Fruit fly (Drosophila melanogaster) whole organism, embryonic: ENCODE data around the gene heph.

ENCODE experiments used
- Atf3 ChIP-seq: fragments of 200-800 bp; sonication (Bioruptor generic); optimal IDR thresholded peaks from 3 replicates; lab custom pipeline; 2016; ENCODE audit warnings: missing biosample characterization, missing genetic modification characterization
- CG10959 ChIP-seq: fragments of 200-800 bp; sonication (Bioruptor generic); IDR thresholded peaks from 2 replicates; pipeline ENCODE4 v1.3.6; 2022; ENCODE audit warnings: missing biosample characterization, missing genetic modification characterization
- CG10979 ChIP-seq: fragments of 200-800 bp; sonication (Bioruptor generic); optimal IDR thresholded peaks from 2 replicates; lab custom pipeline; 2018; ENCODE audit warnings: missing biosample characterization, mild to moderate bottlenecking, missing genetic modification characterization, moderate library complexity
- CG11504 ChIP-seq: fragments of 200-800 bp; sonication (Bioruptor generic); optimal IDR thresholded peaks from 3 replicates; lab custom pipeline; 2019; ENCODE audit warnings: missing biosample characterization, mild to moderate bottlenecking, missing genetic modification characterization, moderate library complexity
- CG12744 ChIP-seq: fragments of 200-800 bp; sonication (Bioruptor generic); optimal IDR thresholded peaks from 2 replicates; lab custom pipeline; 2016; ENCODE audit warnings: missing biosample characterization, missing genetic modification characterization
- CG13775 ChIP-seq: fragments of 200-800 bp; sonication (Bioruptor generic); optimal IDR thresholded peaks from 3 replicates; lab custom pipeline; 2017; ENCODE audit warnings: missing biosample characterization, mild to moderate bottlenecking, missing genetic modification characterization
- CG1529 ChIP-seq: fragments of 200-800 bp; sonication (Bioruptor generic); optimal IDR thresholded peaks from 3 replicates; lab custom pipeline; 2018; ENCODE audit warnings: missing biosample characterization, missing genetic modification characterization
- CG17802 ChIP-seq: fragments of 200-800 bp; sonication (Bioruptor generic); optimal IDR thresholded peaks from 2 replicates; lab custom pipeline; 2018; ENCODE audit warnings: missing biosample characterization, mild to moderate bottlenecking, missing genetic modification characterization, moderate library complexity
- CG2199 ChIP-seq: fragments of 200-800 bp; sonication (Bioruptor generic); IDR thresholded peaks from 3 replicates; pipeline ENCODE4 v1.3.6; 2022; ENCODE audit warnings: missing biosample characterization, missing genetic modification characterization
- CG2678 ChIP-seq: fragments of 200-800 bp; sonication (Bioruptor generic); optimal IDR thresholded peaks from 3 replicates; lab custom pipeline; 2019; ENCODE audit warnings: missing biosample characterization, mild to moderate bottlenecking, missing genetic modification characterization, moderate library complexity
- CG31441 ChIP-seq: fragments of 200-800 bp; sonication (Bioruptor generic); IDR thresholded peaks from 2 replicates; pipeline ENCODE4 v1.3.6; 2022; ENCODE audit warnings: missing biosample characterization, missing genetic modification characterization
- CG6683 ChIP-seq: fragments of 200-800 bp; sonication (Bioruptor generic); optimal IDR thresholded peaks from 2 replicates; lab custom pipeline; 2017; ENCODE audit warnings: missing biosample characterization, mild to moderate bottlenecking, missing genetic modification characterization, missing genetic modification reagents
- CG7556 ChIP-seq: fragments of 200-800 bp; sonication (Bioruptor generic); optimal IDR thresholded peaks from 2 replicates; lab custom pipeline; 2017; ENCODE audit warnings: missing biosample characterization, mild to moderate bottlenecking, missing genetic modification characterization
- CG7963 ChIP-seq: fragments of 200-800 bp; sonication (Bioruptor generic); IDR thresholded peaks from 3 replicates; pipeline ENCODE4 v1.3.6; 2022; ENCODE audit warnings: missing biosample characterization, missing genetic modification characterization; ENCODE audit not compliant: partially characterized antibody
- CG7987 ChIP-seq: fragments of 200-800 bp; sonication (Bioruptor generic); optimal IDR thresholded peaks from 2 replicates; lab custom pipeline; 2018; ENCODE audit warnings: missing biosample characterization, mild to moderate bottlenecking, missing genetic modification characterization, moderate library complexity
- CG8089 ChIP-seq: fragments of 200-800 bp; sonication (Bioruptor generic); optimal IDR thresholded peaks from 3 replicates; lab custom pipeline; 2016; ENCODE audit warnings: missing biosample characterization, missing genetic modification characterization
- CG9437 ChIP-seq: fragments of 200-800 bp; sonication (Bioruptor generic); optimal IDR thresholded peaks from 2 replicates; lab custom pipeline; 2018; ENCODE audit warnings: missing biosample characterization, mild to moderate bottlenecking, missing genetic modification characterization
- CTCF ChIP-seq: fragments of 200-800 bp; sonication (Bioruptor generic); optimal IDR thresholded peaks from 2 replicates; lab custom pipeline; 2017; ENCODE audit warnings: missing biosample characterization, mild to moderate bottlenecking, missing genetic modification characterization, moderate library complexity
- D19A ChIP-seq: fragments of 200-800 bp; optimal IDR thresholded peaks from 3 replicates; lab custom pipeline; 2019; ENCODE audit warnings: missing biosample characterization, mild to moderate bottlenecking, missing genetic modification characterization, moderate library complexity
- Dll ChIP-seq: fragments of 200-800 bp; sonication (Bioruptor generic); IDR thresholded peaks from 4 replicates; pipeline ENCODE4 v1.3.6; 2022; ENCODE audit warnings: missing biosample characterization, missing genetic modification characterization; ENCODE audit not compliant: partially characterized antibody
- E2f2 ChIP-seq: fragments of 200-800 bp; sonication (Bioruptor generic); IDR thresholded peaks from 2 replicates; pipeline ENCODE4 v1.3.6; 2022; ENCODE audit warnings: missing biosample characterization, missing genetic modification characterization
- H2.0 ChIP-seq: fragments of 200-800 bp; sonication (Bioruptor generic); IDR thresholded peaks from 2 replicates; pipeline ENCODE4 v1.3.6; 2022; ENCODE audit warnings: missing biosample characterization, missing genetic modification characterization
- Jarid2 ChIP-seq: fragments of 200-800 bp; sonication (Bioruptor generic); optimal IDR thresholded peaks from 3 replicates; lab custom pipeline; 2017; ENCODE audit warnings: mild to moderate bottlenecking, missing biosample characterization, missing genetic modification reagents, missing genetic modification characterization
- MBD-R2 ChIP-seq: fragments of 200-800 bp; sonication (Bioruptor generic); IDR thresholded peaks from 2 replicates; pipeline ENCODE4 v1.3.6; 2022; ENCODE audit warnings: missing biosample characterization, missing genetic modification characterization
- Med ChIP-seq: fragments of 200-800 bp; sonication (Bioruptor generic); peaks from one replicate; lab custom pipeline; 2016; ENCODE audit warnings: missing biosample characterization, missing genetic modification characterization, mild to moderate bottlenecking, inconsistent platforms, moderate library complexity
- Sin3A ChIP-seq: fragments of >200 bp; optimal IDR thresholded peaks from 2 replicates; lab custom pipeline; 2018
- caup ChIP-seq: fragments of 200-800 bp; sonication (Bioruptor generic); optimal IDR thresholded peaks from 3 replicates; lab custom pipeline; 2017; ENCODE audit warnings: missing biosample characterization, mild to moderate bottlenecking, missing genetic modification characterization, moderate library complexity; ENCODE audit not compliant: severe bottlenecking
- exex ChIP-seq: fragments of 200-800 bp; sonication (Bioruptor generic); optimal IDR thresholded peaks from 4 replicates; lab custom pipeline; 2018; ENCODE audit warnings: missing biosample characterization, mild to moderate bottlenecking, missing genetic modification characterization, moderate library complexity
- gem ChIP-seq: fragments of 200-800 bp; sonication (Bioruptor generic); optimal IDR thresholded peaks from 2 replicates; lab custom pipeline; 2019; ENCODE audit warnings: missing biosample characterization, mild to moderate bottlenecking, missing genetic modification characterization, moderate library complexity
- hkb ChIP-seq, 2 experiments: fragments of 200-800 bp in 1 of 2; fragments of >200 bp in 1 of 2; sonication (Bioruptor generic) in 1 of 2; IDR thresholded peaks in 1 of 2; optimal IDR thresholded peaks in 1 of 2; 2 replicates each; pipeline versions ENCODE4 v1.3.6 to Lab custom; 2017 to 2022; ENCODE audit warnings: missing biosample characterization in 1 of 2, missing genetic modification characterization in 1 of 2
- jigr1 ChIP-seq: fragments of 200-800 bp; sonication (Bioruptor generic); IDR thresholded peaks from 3 replicates; pipeline ENCODE4 v1.3.6; 2022; ENCODE audit warnings: missing biosample characterization, missing genetic modification characterization
- lilli ChIP-seq: fragments of 200-800 bp; sonication (Bioruptor generic); optimal IDR thresholded peaks from 3 replicates; lab custom pipeline; 2016; ENCODE audit warnings: missing biosample characterization, missing genetic modification characterization
- salm ChIP-seq: fragments of 200-800 bp; sonication (Bioruptor generic); optimal IDR thresholded peaks from 2 replicates; lab custom pipeline; 2018; ENCODE audit warnings: missing biosample characterization, mild to moderate bottlenecking, missing genetic modification characterization
- schlank ChIP-seq: fragments of 200-800 bp; sonication (Bioruptor generic); optimal IDR thresholded peaks from 2 replicates; lab custom pipeline; 2018; ENCODE audit warnings: missing biosample characterization, mild to moderate bottlenecking, missing genetic modification characterization
- sens ChIP-seq: fragments of 200-800 bp; sonication (Bioruptor generic); peaks from one replicate; lab custom pipeline; 2016; ENCODE audit warnings: missing biosample characterization, missing genetic modification characterization
- sens-2 ChIP-seq: fragments of 200-800 bp; sonication (Bioruptor generic); IDR thresholded peaks from 2 replicates; pipeline ENCODE4 v1.3.6; 2022; ENCODE audit warnings: missing biosample characterization, missing genetic modification characterization
- so ChIP-seq: fragments of 200-800 bp; sonication (Bioruptor generic); IDR thresholded peaks from 3 replicates; pipeline ENCODE4 v1.3.6; 2022; ENCODE audit warnings: missing biosample characterization, missing genetic modification characterization
- tio ChIP-seq: fragments of 200-800 bp; sonication (Bioruptor generic); optimal IDR thresholded peaks from 2 replicates; lab custom pipeline; 2017; ENCODE audit warnings: missing biosample characterization, missing genetic modification characterization, inconsistent platforms
- toy ChIP-seq: fragments of 200-800 bp; sonication (Bioruptor generic); IDR thresholded peaks from 2 replicates; pipeline ENCODE4 v1.3.6; 2022; ENCODE audit warnings: missing biosample characterization, missing genetic modification characterization
- trh ChIP-seq: fragments of 200-800 bp; sonication (Bioruptor generic); optimal IDR thresholded peaks from 2 replicates; lab custom pipeline; 2016; ENCODE audit warnings: missing biosample characterization, missing genetic modification characterization
- zfh2 ChIP-seq: fragments of 200-800 bp; sonication (Bioruptor generic); optimal IDR thresholded peaks from 2 replicates; lab custom pipeline; 2016; ENCODE audit warnings: missing biosample characterization, missing genetic modification characterization

The heph gene

dm6 chr3R:31976784-31977183, 38.5 kb downstream of the heph start (continued):
- TF ChIP-seq CG8089 (GFP tag; lab: Kevin White, UChicago) (no peak), CG7556 (GFP tag; lab: Kevin White, UChicago) (no peak), CG6683 (no peak), CTCF (GFP tag; lab: Kevin White, UChicago) (no peak), hkb (optimal IDR thresholded peaks at IDR 0.05; lab: Kevin White, UChicago) (no peak), hkb (GFP tag; IDR thresholded peaks at IDR 0.05; lab: Robert Waterston, UW) (no peak), caup (peak; percentile 14), so (GFP tag; lab: Robert Waterston, UW) (peak; percentile 64; the same call in 2 of the 3 replicates), CG2678 (tag; lab: Kevin White, UChicago) (peak; percentile 1), salm (no peak), CG2199 (GFP tag; lab: Robert Waterston, UW) (peak; percentile 43; the same call in 1 of the 3 replicates), CG7963 (no peak), CG9437 (GFP tag; lab: Kevin White, UChicago) (no peak), H2.0 (0 out of 2 replicates have a peak, but pooled peaks have one; percentile 27)

- TF ChIP-seq E2f2 (GFP tag; lab: Robert Waterston, UW): no peak
- no peak for TF ChIP-seq schlank (tag; lab: Kevin White, UChicago)
- TF ChIP-seq CG10959 (GFP tag; lab: Robert Waterston, UW): 0 out of 2 replicates have a peak, but pooled peaks have one; percentile 15
- peak; percentile 58 for TF ChIP-seq Med (GFP tag; lab: Kevin White, UChicago)
- no peak for TF ChIP-seq Atf3 (GFP tag; lab: Kevin White, UChicago)
- no peak for TF ChIP-seq Sin3A
- no peak for TF ChIP-seq sens-2 (GFP tag; lab: Robert Waterston, UW)
- TF ChIP-seq Dll (GFP tag; lab: Robert Waterston, UW): no peak
- TF ChIP-seq CG13775: no peak
- TF ChIP-seq D19A (tag; lab: Kevin White, UChicago): no peak
- no peak for TF ChIP-seq CG17802
- no peak for TF ChIP-seq CG11504 (tag; lab: Kevin White, UChicago)
- TF ChIP-seq Jarid2: no peak
- TF ChIP-seq CG2199 (GFP tag; lab: Robert Waterston, UW): 0 out of 3 replicates have a peak, but pooled peaks have one; percentile 19
- TF ChIP-seq CG31441: no peak
- no peak for TF ChIP-seq CG1529
- no peak for TF ChIP-seq gem (tag; lab: Kevin White, UChicago)
- TF ChIP-seq sens (GFP tag; lab: Kevin White, UChicago): peak; percentile 60
- TF ChIP-seq CG12744 (GFP tag; lab: Kevin White, UChicago): no peak
- TF ChIP-seq tio (GFP tag; lab: Kevin White, UChicago): no peak
- TF ChIP-seq CG7987 (GFP tag; lab: Kevin White, UChicago): no peak
- no peak for TF ChIP-seq CG10979 (tag; lab: Kevin White, UChicago)
- no peak for TF ChIP-seq zfh2 (GFP tag; lab: Kevin White, UChicago)
- no peak for TF ChIP-seq toy (GFP tag; lab: Robert Waterston, UW)
- TF ChIP-seq lilli (GFP tag; lab: Kevin White, UChicago): no peak
- TF ChIP-seq MBD-R2 (GFP tag; lab: Robert Waterston, UW): no peak
- TF ChIP-seq exex (tag; lab: Kevin White, UChicago): no peak
- TF ChIP-seq trh (GFP tag; lab: Kevin White, UChicago): no peak
- TF ChIP-seq jigr1 (GFP tag; lab: Robert Waterston, UW): no peak
Measured at dm6 chr3R:31973155-31973554, 42.2 kb downstream of the heph start.
